Fruit fly (Drosophila melanogaster): ENCODE measurements around the gene pelo.

The pelo gene

DNA sequence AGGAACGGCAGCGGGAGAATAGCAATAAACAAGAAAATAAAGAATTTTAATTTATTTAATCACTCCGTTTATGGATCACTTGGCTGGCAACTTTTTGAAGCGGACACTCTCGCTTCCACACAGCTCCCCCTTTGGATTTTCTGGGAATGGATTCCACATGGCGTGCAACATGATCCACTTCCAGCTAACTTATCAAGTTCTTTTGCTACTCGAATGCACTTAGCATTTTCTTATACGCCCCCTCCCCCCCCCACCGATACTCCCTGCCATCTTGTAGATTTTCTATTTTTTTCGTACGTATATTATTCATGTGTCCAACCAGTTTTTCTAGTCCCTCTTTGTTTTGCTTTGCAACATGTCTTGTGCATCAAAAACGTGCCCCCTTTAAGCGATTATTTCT is 3.7 kb downstream of the pelo start:
- TF ChIP-seq Kr (GFP tag; optimal IDR thresholded peaks at IDR 0.05) (no peak), gsb (GFP tag; IDR thresholded peaks at IDR 0.05) (no peak), vfl (GFP tag; optimal IDR thresholded peaks at IDR 0.05) (no peak), ind (GFP tag; optimal IDR thresholded peaks at IDR 0.05) (no peak), pros (GFP tag; optimal IDR thresholded peaks at IDR 0.05) (peak; percentile 70), CG16815 (GFP tag; optimal IDR thresholded peaks at IDR 0.05) (no peak), lola (GFP tag; optimal IDR thresholded peaks at IDR 0.05) (no peak), Gsc (GFP tag; IDR thresholded peaks at IDR 0.05) (no peak), Taf1 (GFP tag; IDR thresholded peaks at IDR 0.05) (no peak), jing (GFP tag; optimal IDR thresholded peaks at IDR 0.05) (no peak), HmgD (GFP tag; optimal IDR thresholded peaks at IDR 0.05) (no peak), crol (GFP tag; IDR thresholded peaks at IDR 0.05) (peak; percentile 69), Hsf (GFP tag; optimal IDR thresholded peaks at IDR 0.05) (no peak), dmrt11E (tag; optimal IDR thresholded peaks at IDR 0.05) (no peak), maf-S (GFP tag; optimal IDR thresholded peaks at IDR 0.05) (no peak), CG7839 (tag; optimal IDR thresholded peaks at IDR 0.05) (no peak), CG6683 (GFP tag; optimal IDR thresholded peaks at IDR 0.05) (no peak), Med (GFP tag) (peak; percentile 55), seq (GFP tag; IDR thresholded peaks at IDR 0.05) (no peak), ewg (GFP tag; optimal IDR thresholded peaks at IDR 0.05) (no peak), CG16813 (GFP tag; IDR thresholded peaks at IDR 0.05; ENCODE audit: partially characterized antibody) (no peak), ara (GFP tag; IDR thresholded peaks at IDR 0.05) (no peak), Sry-δ (GFP tag; optimal IDR thresholded peaks at IDR 0.05) (no peak), Oli (tag; optimal IDR thresholded peaks at IDR 0.05) (no peak), CG7745 (tag; optimal IDR thresholded peaks at IDR 0.05) (no peak), sim (GFP tag; IDR thresholded peaks at IDR 0.05) (no peak), chif (GFP tag; optimal IDR thresholded peaks at IDR 0.05) (no peak), aop (GFP tag; IDR thresholded peaks at IDR 0.05) (no peak), pan (optimal IDR thresholded peaks at IDR 0.05) (no peak), pan (GFP tag; optimal IDR thresholded peaks at IDR 0.05 in 1 of 2, IDR thresholded peaks at IDR 0.05 in 1 of 2) (no peak), dati (GFP tag; IDR thresholded peaks at IDR 0.05) (no peak), Max (GFP tag; optimal IDR thresholded peaks at IDR 0.05) (no peak), CG30431 (GFP tag; optimal IDR thresholded peaks at IDR 0.05) (no peak), CkIIα-i1 (GFP tag; IDR thresholded peaks at IDR 0.05) (no peak), Rx (GFP tag; IDR thresholded peaks at IDR 0.05) (no peak), btn (GFP tag; optimal IDR thresholded peaks at IDR 0.05) (no peak), grau (tag; optimal IDR thresholded peaks at IDR 0.05) (no peak), tup (GFP tag; optimal IDR thresholded peaks at IDR 0.05) (no peak), nom (GFP tag; optimal IDR thresholded peaks at IDR 0.05) (peak; percentile 11), sqz (GFP tag; optimal IDR thresholded peaks at IDR 0.05) (peak; percentile 8), CG11560 (tag; IDR thresholded peaks at IDR 0.05) (no peak)

DNA sequence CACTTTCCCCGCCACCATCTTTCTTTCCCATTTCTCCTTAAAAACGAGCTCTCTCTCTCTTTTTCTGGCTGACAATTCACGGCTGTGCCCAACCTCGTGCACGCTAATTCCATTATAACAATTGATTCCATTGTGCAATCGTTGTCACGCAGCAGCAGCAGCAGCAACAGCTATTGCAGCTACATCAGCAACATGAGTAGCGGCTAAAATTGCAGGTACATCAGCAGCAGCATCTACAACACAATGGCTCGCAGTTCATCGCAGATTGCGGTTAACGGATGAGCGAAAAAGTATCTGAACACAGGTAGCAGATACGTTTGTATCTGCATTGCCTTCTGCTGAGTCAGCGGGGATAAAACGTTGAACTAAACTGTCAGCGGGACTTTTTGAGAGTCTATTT is 4.7 kb downstream of the pelo start:
- TF ChIP-seq tll (GFP tag; optimal IDR thresholded peaks at IDR 0.05) (peak in 1 of 2 experiments; percentile 38), zen (tag; optimal IDR thresholded peaks at IDR 0.05) (peak; percentile 59), cas (GFP tag; IDR thresholded peaks at IDR 0.05) (no peak), shn (GFP tag; optimal IDR thresholded peaks at IDR 0.05) (no peak), Pdp1 (GFP tag; optimal IDR thresholded peaks at IDR 0.05) (peak in 1 of 2 experiments; percentile 32), D (optimal IDR thresholded peaks at IDR 0.05) (peak; percentile 58), D (GFP tag; optimal IDR thresholded peaks at IDR 0.05) (no peak), sna (GFP tag; IDR thresholded peaks at IDR 0.05; ENCODE audit: partially characterized antibody) (no peak), CG15479 (GFP tag; optimal IDR thresholded peaks at IDR 0.05) (peak; percentile 97), CG12219 (GFP tag; optimal IDR thresholded peaks at IDR 0.05) (no peak), CoRest (tag; optimal IDR thresholded peaks at IDR 0.05) (no peak), CG6254 (GFP tag; optimal IDR thresholded peaks at IDR 0.05) (no peak)
